Fruit fly (Drosophila melanogaster) whole organism, embryonic: ENCODE data around the gene CG17562.

Experiments used
- ATbp ChIP-seq: fragments of 200-800 bp; sonication (Bioruptor generic); optimal IDR thresholded peaks from 2 replicates; lab custom pipeline; 2017; ENCODE audit warnings: missing biosample characterization, mild to moderate bottlenecking, missing genetic modification characterization, missing genetic modification reagents
- BEAF-32 ChIP-seq: fragments of 200-800 bp; sonication (Bioruptor generic); optimal IDR thresholded peaks from 3 replicates; lab custom pipeline; 2017; ENCODE audit warnings: missing biosample characterization, missing genetic modification characterization, mild to moderate bottlenecking, moderate library complexity, missing genetic modification reagents
- Blimp-1 ChIP-seq: fragments of 200-800 bp; sonication (Bioruptor generic); optimal IDR thresholded peaks from 3 replicates; lab custom pipeline; 2018; ENCODE audit warnings: missing biosample characterization, missing genetic modification characterization, mild to moderate bottlenecking, moderate library complexity, missing genetic modification reagents
- CG10267 ChIP-seq: fragments of 200-800 bp; sonication (Bioruptor generic); optimal IDR thresholded peaks from 2 replicates; lab custom pipeline; 2018; ENCODE audit warnings: missing biosample characterization, mild to moderate bottlenecking, missing genetic modification characterization, moderate library complexity
- CG12299 ChIP-seq: fragments of 200-800 bp; sonication (Bioruptor generic); optimal IDR thresholded peaks from 2 replicates; lab custom pipeline; 2018; ENCODE audit warnings: missing biosample characterization, mild to moderate bottlenecking, missing genetic modification characterization
- CG12391 ChIP-seq: fragments of 200-800 bp; sonication (Bioruptor generic); optimal IDR thresholded peaks from 3 replicates; lab custom pipeline; 2018; ENCODE audit warnings: missing biosample characterization, mild to moderate bottlenecking, missing genetic modification characterization, moderate library complexity
- CG12659 ChIP-seq: fragments of 200-800 bp; sonication (Bioruptor generic); optimal IDR thresholded peaks from 3 replicates; lab custom pipeline; 2017; ENCODE audit warnings: mild to moderate bottlenecking, missing biosample characterization, missing genetic modification reagents, missing genetic modification characterization
- CG15073 ChIP-seq: fragments of 200-800 bp; sonication (Bioruptor generic); optimal IDR thresholded peaks from 2 replicates; lab custom pipeline; 2016; ENCODE audit warnings: missing biosample characterization, missing genetic modification characterization
- CG15269 ChIP-seq: fragments of 200-800 bp; sonication (Bioruptor generic); optimal IDR thresholded peaks from 2 replicates; lab custom pipeline; 2018; ENCODE audit warnings: missing biosample characterization, mild to moderate bottlenecking, missing genetic modification characterization, moderate library complexity
- CG1602 ChIP-seq: fragments of 200-800 bp; sonication (Bioruptor generic); optimal IDR thresholded peaks from 3 replicates; lab custom pipeline; 2016; ENCODE audit warnings: missing biosample characterization, missing genetic modification characterization
- CG17568 ChIP-seq: fragments of 200-800 bp; sonication (Bioruptor generic); optimal IDR thresholded peaks from 2 replicates; lab custom pipeline; 2018; ENCODE audit warnings: missing biosample characterization, mild to moderate bottlenecking, missing genetic modification characterization, moderate library complexity
- CG30020 ChIP-seq: fragments of 200-800 bp; optimal IDR thresholded peaks from 2 replicates; lab custom pipeline; 2019; ENCODE audit warnings: missing biosample characterization, mild to moderate bottlenecking, missing genetic modification characterization, moderate library complexity
- CG31365 ChIP-seq: fragments of 200-800 bp; sonication (Bioruptor generic); optimal IDR thresholded peaks from 2 replicates; lab custom pipeline; 2018; ENCODE audit warnings: missing biosample characterization, mild to moderate bottlenecking, missing genetic modification characterization
- CG34422 ChIP-seq: fragments of 200-800 bp; sonication (Bioruptor generic); IDR thresholded peaks from 3 replicates; pipeline ENCODE4 v1.3.6; 2022; ENCODE audit warnings: missing biosample characterization, missing genetic modification characterization
- CG6654 ChIP-seq: fragments of 200-800 bp; sonication (Bioruptor generic); optimal IDR thresholded peaks from 2 replicates; lab custom pipeline; 2017; ENCODE audit warnings: missing biosample characterization, mild to moderate bottlenecking, missing genetic modification characterization
- CG7786 ChIP-seq: fragments of 200-800 bp; sonication (Bioruptor generic); optimal IDR thresholded peaks from 2 replicates; lab custom pipeline; 2016; ENCODE audit warnings: missing biosample characterization, missing genetic modification characterization
- CG7987 ChIP-seq: fragments of 200-800 bp; sonication (Bioruptor generic); optimal IDR thresholded peaks from 2 replicates; lab custom pipeline; 2018; ENCODE audit warnings: missing biosample characterization, mild to moderate bottlenecking, missing genetic modification characterization, moderate library complexity
- CG8944 ChIP-seq: fragments of 200-800 bp; sonication (Bioruptor generic); optimal IDR thresholded peaks from 3 replicates; lab custom pipeline; 2016; ENCODE audit warnings: missing biosample characterization, missing genetic modification characterization
- CG9876 ChIP-seq: fragments of 200-800 bp; sonication (Bioruptor generic); optimal IDR thresholded peaks from 2 replicates; lab custom pipeline; 2016; ENCODE audit warnings: missing biosample characterization, missing genetic modification characterization
- CkIIα-i1 ChIP-seq: fragments of 200-800 bp; sonication (Bioruptor generic); IDR thresholded peaks from 2 replicates; pipeline ENCODE4 v1.3.6; 2022; ENCODE audit warnings: missing biosample characterization, missing genetic modification characterization
- D ChIP-seq, 2 experiments: fragments of 200-800 bp in 1 of 2; fragments of >200 bp in 1 of 2; sonication (Bioruptor generic) in 1 of 2; optimal IDR thresholded peaks; 2 replicates in 1 of 2; 3 replicates in 1 of 2; lab custom pipeline; 2017; ENCODE audit warnings: mild to moderate bottlenecking in 1 of 2, missing biosample characterization in 1 of 2, missing genetic modification characterization in 1 of 2, missing genetic modification reagents in 1 of 2
- Dll ChIP-seq: fragments of 200-800 bp; sonication (Bioruptor generic); IDR thresholded peaks from 4 replicates; pipeline ENCODE4 v1.3.6; 2022; ENCODE audit warnings: missing biosample characterization, missing genetic modification characterization; ENCODE audit not compliant: partially characterized antibody
- Doc3 ChIP-seq: fragments of 200-800 bp; sonication (Bioruptor generic); IDR thresholded peaks from 3 replicates; pipeline ENCODE4 v1.3.6; 2022; ENCODE audit warnings: missing biosample characterization, missing genetic modification characterization; ENCODE audit not compliant: partially characterized antibody
- HmgD ChIP-seq: fragments of 200-800 bp; sonication (Bioruptor generic); optimal IDR thresholded peaks from 3 replicates; lab custom pipeline; 2016; ENCODE audit warnings: missing biosample characterization, missing genetic modification characterization
- Hr39 ChIP-seq: fragments of >200 bp; optimal IDR thresholded peaks from 2 replicates; lab custom pipeline; 2017
- Max ChIP-seq: fragments of 200-800 bp; sonication (Bioruptor generic); optimal IDR thresholded peaks from 2 replicates; lab custom pipeline; 2016; ENCODE audit warnings: missing biosample characterization, mild to moderate bottlenecking, missing genetic modification characterization
- Myb ChIP-seq: fragments of 200-800 bp; sonication (Bioruptor generic); optimal IDR thresholded peaks from 2 replicates; lab custom pipeline; 2016; ENCODE audit warnings: missing biosample characterization, missing genetic modification characterization
- Six4 ChIP-seq: fragments of 200-800 bp; sonication (Bioruptor generic); optimal IDR thresholded peaks from 2 replicates; lab custom pipeline; 2016; ENCODE audit warnings: missing biosample characterization, missing genetic modification characterization
- Stat92E ChIP-seq, 3 experiments: fragments of >200 bp in 2 of 3; fragments of 200-800 bp in 1 of 3; sonication (Bioruptor generic) in 1 of 3; optimal IDR thresholded peaks; 2 replicates each; lab custom pipeline; 2017 to 2019; ENCODE audit warnings: missing biosample characterization in 3 of 3, missing genetic modification characterization in 3 of 3, mild to moderate bottlenecking in 1 of 3, moderate library complexity in 1 of 3
- al ChIP-seq: fragments of 200-800 bp; sonication (Bioruptor generic); IDR thresholded peaks from 2 replicates; pipeline ENCODE4 v1.3.6; 2022; ENCODE audit warnings: missing biosample characterization, missing genetic modification characterization
- bcd ChIP-seq: fragments of 200-800 bp; sonication (Bioruptor generic); optimal IDR thresholded peaks from 2 replicates; lab custom pipeline; 2017; ENCODE audit warnings: missing biosample characterization, mild to moderate bottlenecking, missing genetic modification characterization
- crp ChIP-seq, 2 experiments: fragments of 200-800 bp; sonication (Bioruptor generic); optimal IDR thresholded peaks; 2 replicates in 1 of 2; 3 replicates in 1 of 2; lab custom pipeline; 2017; ENCODE audit warnings: missing biosample characterization in 2 of 2, missing genetic modification characterization in 2 of 2, mild to moderate bottlenecking in 1 of 2, moderate library complexity in 1 of 2
- dimm ChIP-seq: fragments of 200-800 bp; sonication (Bioruptor generic); IDR thresholded peaks from 2 replicates; pipeline ENCODE4 v1.3.6; 2022; ENCODE audit warnings: missing biosample characterization, missing genetic modification characterization
- disco-r ChIP-seq: fragments of 200-800 bp; sonication (Bioruptor generic); optimal IDR thresholded peaks from 2 replicates; lab custom pipeline; 2016; ENCODE audit warnings: missing biosample characterization, missing genetic modification characterization
- ind ChIP-seq: fragments of 200-800 bp; sonication (Bioruptor generic); optimal IDR thresholded peaks from 3 replicates; lab custom pipeline; 2016; ENCODE audit warnings: missing biosample characterization, missing genetic modification characterization
- ken ChIP-seq: fragments of 200-800 bp; sonication (Bioruptor generic); IDR thresholded peaks from 3 replicates; pipeline ENCODE4 v1.3.6; 2022; ENCODE audit warnings: missing biosample characterization, missing genetic modification characterization
- sens ChIP-seq: fragments of 200-800 bp; sonication (Bioruptor generic); peaks from one replicate; lab custom pipeline; 2016; ENCODE audit warnings: missing biosample characterization, missing genetic modification characterization
- stwl ChIP-seq: fragments of 200-800 bp; sonication (Bioruptor generic); optimal IDR thresholded peaks from 3 replicates; lab custom pipeline; 2018; ENCODE audit warnings: missing biosample characterization, mild to moderate bottlenecking, missing genetic modification characterization, moderate library complexity
- trem ChIP-seq: fragments of 200-800 bp; optimal IDR thresholded peaks from 3 replicates; lab custom pipeline; 2019; ENCODE audit warnings: missing biosample characterization, mild to moderate bottlenecking, missing genetic modification characterization, moderate library complexity
- vfl ChIP-seq: fragments of 200-800 bp; sonication (Bioruptor generic); optimal IDR thresholded peaks from 2 replicates; lab custom pipeline; 2016; ENCODE audit warnings: missing biosample characterization, missing genetic modification characterization
- zen ChIP-seq: fragments of 200-800 bp; sonication (Bioruptor generic); optimal IDR thresholded peaks from 3 replicates; lab custom pipeline; 2018; ENCODE audit warnings: missing biosample characterization, mild to moderate bottlenecking, missing genetic modification characterization, moderate library complexity
- zf30C ChIP-seq: fragments of 200-800 bp; sonication (Bioruptor generic); optimal IDR thresholded peaks from 3 replicates; lab custom pipeline; 2018; ENCODE audit warnings: missing biosample characterization, mild to moderate bottlenecking, missing genetic modification characterization
- zfh2 ChIP-seq: fragments of 200-800 bp; sonication (Bioruptor generic); optimal IDR thresholded peaks from 2 replicates; lab custom pipeline; 2016; ENCODE audit warnings: missing biosample characterization, missing genetic modification characterization

The CG17562 gene

dm6 chr3R:16617650-16618049 lies 2.5 kb downstream of the CG17562 start, which contains the start of gene CG17560:
Gene CG17560, plus strand, starts transcription at chr3R:16617950.
- no peak for TF ChIP-seq CG7786 (GFP tag; lab: Kevin White, UChicago)
- TF ChIP-seq BEAF-32 (GFP tag; lab: Kevin White, UChicago): peak; percentile 3
- 0 out of 3 replicates have a peak, but pooled peaks have one; percentile 23 for TF ChIP-seq Doc3 (GFP tag; lab: Robert Waterston, UW)
- TF ChIP-seq, all 482 proteins: peak for 2

- no peak for TF ChIP-seq CG15269 (tag; lab: Kevin White, UChicago)
- TF ChIP-seq crp (GFP tag; optimal IDR thresholded peaks at IDR 0.05; lab: Kevin White, UChicago): no peak
- no peak for TF ChIP-seq Stat92E (GFP tag; optimal IDR thresholded peaks at IDR 0.05; lab: Kevin White, UChicago)
- TF ChIP-seq CG12299 (tag; lab: Kevin White, UChicago): no peak
- TF ChIP-seq ATbp (GFP tag; lab: Kevin White, UChicago): no peak
- no peak for TF ChIP-seq bcd
- TF ChIP-seq Max: no peak
- TF ChIP-seq CkIIα-i1: no peak
- TF ChIP-seq ind (GFP tag; lab: Kevin White, UChicago): no peak
- TF ChIP-seq al (GFP tag; lab: Robert Waterston, UW): no peak
- no peak for TF ChIP-seq CG9876
- TF ChIP-seq CG8944 (GFP tag; lab: Kevin White, UChicago): no peak
- no peak for TF ChIP-seq Myb (GFP tag; lab: Kevin White, UChicago)
- no peak for TF ChIP-seq sens (GFP tag; lab: Kevin White, UChicago)
- no peak for TF ChIP-seq dimm (GFP tag; lab: Robert Waterston, UW)
- no peak for TF ChIP-seq disco-r
- no peak for TF ChIP-seq zen (tag; lab: Kevin White, UChicago)
These were observed 5.4 kb downstream of the CG17562 start, which contains the start of gene CG14893 for dm6 chr3R:16620478-16620877. Gene CG14893, plus strand, starts transcription at chr3R:16620778.

dm6 chr3R:16624371-16624749 lies 9.3 kb downstream of the CG17562 start, which contains the start of gene Ccdc114:
Gene Ccdc114, minus strand, starts transcription at chr3R:16624717.
- TF ChIP-seq CG1602 (GFP tag; lab: Kevin White, UChicago) (no peak), vfl (no peak), sens (GFP tag; lab: Kevin White, UChicago) (peak; percentile 54), D (optimal IDR thresholded peaks at IDR 0.05; lab: Kevin White, UChicago) (peak; percentile 2), D (GFP tag; optimal IDR thresholded peaks at IDR 0.05; lab: Kevin White, UChicago) (no peak)
- TF ChIP-seq, all 482 proteins: peak for 2

DNA sequence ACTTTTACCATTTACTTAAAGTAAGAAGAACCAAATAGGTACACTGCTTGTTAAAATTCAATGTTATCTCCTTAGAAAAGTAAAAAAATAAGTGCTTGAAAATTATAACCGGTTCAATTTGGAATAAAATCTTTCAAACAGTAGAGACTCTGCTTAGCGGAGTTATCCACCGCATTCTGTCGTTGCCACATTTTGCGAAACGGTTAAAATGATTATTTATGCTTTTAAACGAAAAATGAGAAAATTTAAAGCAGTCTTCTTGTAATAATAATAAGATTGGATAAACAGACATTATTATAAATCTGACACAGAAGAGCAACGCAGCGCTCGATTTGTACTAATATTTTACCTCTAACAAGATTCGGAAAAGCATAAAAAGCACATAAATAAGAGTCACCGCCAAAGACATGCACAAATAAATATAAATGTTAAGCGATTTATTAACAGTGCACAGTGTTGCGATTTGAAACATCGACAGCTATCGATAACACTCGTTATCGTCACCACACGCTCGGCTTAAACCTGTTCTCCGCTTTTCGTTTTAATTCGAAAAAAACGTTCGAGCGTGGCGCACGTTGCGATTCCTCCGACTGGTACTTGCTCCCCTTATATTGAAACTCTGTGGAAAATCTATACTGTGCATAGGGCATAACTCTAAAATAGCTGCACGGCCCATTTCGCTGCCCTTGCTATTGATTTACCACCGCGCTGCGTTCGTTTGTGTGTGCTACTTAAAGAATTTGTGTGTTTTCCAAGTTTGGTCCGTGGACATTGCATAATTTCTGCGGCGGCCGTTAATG lies 9.8 kb downstream of the CG17562 start, which contains the start of gene Fas1:
Fas1 (plus strand) TSS at position 489 of the 800 bp plus-strand sequence.
- TF ChIP-seq CG31365 (tag; lab: Kevin White, UChicago) (peak; percentile 95), zfh2 (GFP tag; lab: Kevin White, UChicago) (no peak), bcd (no peak), HmgD (GFP tag; lab: Kevin White, UChicago) (no peak), CG17568 (GFP tag; lab: Kevin White, UChicago) (no peak), Six4 (GFP tag; lab: Kevin White, UChicago) (no peak), CG34422 (no peak), CG10267 (tag; lab: Kevin White, UChicago) (peak; percentile 64), D (optimal IDR thresholded peaks at IDR 0.05; lab: Kevin White, UChicago) (no peak), D (GFP tag; optimal IDR thresholded peaks at IDR 0.05; lab: Kevin White, UChicago) (no peak), CG6654 (GFP tag; lab: Kevin White, UChicago) (no peak), Blimp-1 (no peak), CG12391 (tag; lab: Kevin White, UChicago) (no peak), Hr39 (no peak), Dll (GFP tag; lab: Robert Waterston, UW) (peak; percentile 69), CG30020 (tag; lab: Kevin White, UChicago) (peak; percentile 6), stwl (peak; percentile 89), trem (tag; lab: Kevin White, UChicago) (peak; percentile 52), CG7987 (GFP tag; lab: Kevin White, UChicago) (peak; percentile 23), CG15073 (GFP tag; lab: Kevin White, UChicago) (no peak), ken (GFP tag; lab: Robert Waterston, UW) (no peak), zf30C (GFP tag; lab: Kevin White, UChicago) (peak; percentile 41), CG12659 (peak; percentile 44)
